Fruit fly (Drosophila melanogaster): ENCODE data around the gene CG14053.

DNA sequence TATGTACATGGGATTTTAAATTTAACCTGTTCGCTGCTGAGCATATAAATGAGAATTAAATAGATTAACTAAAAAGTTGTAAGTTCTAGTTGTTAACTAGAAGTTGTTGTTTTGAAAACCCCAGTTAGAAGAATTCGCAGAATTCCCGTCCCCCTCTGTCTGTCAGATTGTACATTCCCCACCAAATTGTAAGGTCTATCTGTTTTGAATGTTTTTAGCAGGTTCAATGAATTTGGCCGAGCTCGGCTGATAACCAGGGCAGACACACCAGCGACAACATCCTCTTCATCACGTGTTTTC lies 4.5 kb upstream of the CG14053 start:
- TF ChIP-seq EcR (GFP tag; optimal IDR thresholded peaks at IDR 0.05) (no peak), D1 (tag; optimal IDR thresholded peaks at IDR 0.05) (no peak), rn (GFP tag; IDR thresholded peaks at IDR 0.05) (no peak), Pif1A (GFP tag; optimal IDR thresholded peaks at IDR 0.05) (no peak), CG17806 (tag; optimal IDR thresholded peaks at IDR 0.05) (no peak), Snoo (tag; optimal IDR thresholded peaks at IDR 0.05) (no peak), CG9948 (tag; optimal IDR thresholded peaks at IDR 0.05) (no peak), CG8301 (tag; optimal IDR thresholded peaks at IDR 0.05) (no peak), CG10348 (GFP tag; IDR thresholded peaks at IDR 0.05) (no peak), Pif1B (GFP tag; optimal IDR thresholded peaks at IDR 0.05) (no peak), fd96Ca (GFP tag; IDR thresholded peaks at IDR 0.05) (no peak), CG32121 (GFP tag; IDR thresholded peaks at IDR 0.05) (no peak), CG12605 (GFP tag; IDR thresholded peaks at IDR 0.05) (no peak)

Data from whole organism, pupa.